Worm (Caenorhabditis elegans) whole organism, midembryonic: Measurements from ENCODE around the gene Y41D4B.1.

ENCODE experiments used
- T22C8.4 ChIP-seq: fragments of 200-800 bp; sonication (Bioruptor generic); IDR thresholded peaks from 2 replicates; pipeline ENCODE4 v1.3.6; 2022; ENCODE audit warnings: missing genetic modification characterization, missing compliant biosample characterization
- cog-1 ChIP-seq: sonication (generic microtip); optimal IDR thresholded peaks from 2 replicates; lab custom pipeline; 2016; ENCODE audit warnings: missing genetic modification characterization, missing compliant biosample characterization
- flt-1 ChIP-seq: fragments of 200-800 bp; sonication (Bioruptor generic); IDR thresholded peaks from 2 replicates; pipeline ENCODE4 v1.3.6; 2022; ENCODE audit warnings: missing genetic modification characterization, missing compliant biosample characterization
- klf-2 ChIP-seq: fragments of 200-800 bp; sonication (Bioruptor generic); conservative IDR thresholded peaks from 2 replicates; pipeline ENCODE4 v1.3.6; 2022; ENCODE audit warnings: missing genetic modification reagents, missing genetic modification characterization, missing compliant biosample characterization
- med-1 ChIP-seq: sonication (generic microtip); optimal IDR thresholded peaks from 2 replicates; lab custom pipeline; 2017; ENCODE audit warnings: missing genetic modification characterization, mild to moderate bottlenecking, missing compliant biosample characterization, antibody characterized with exemption, missing genetic modification reagents; ENCODE audit not compliant: insufficient read depth
- ref-1 ChIP-seq: fragments of 200-800 bp; sonication (Bioruptor generic); conservative IDR thresholded peaks from 2 replicates; pipeline ENCODE4 v1.3.6; 2022; ENCODE audit warnings: missing genetic modification reagents, missing genetic modification characterization, missing compliant biosample characterization
- tab-1 ChIP-seq: fragments of 200-800 bp; sonication (Bioruptor generic); IDR thresholded peaks from 2 replicates; pipeline ENCODE4 v1.3.6; 2022; ENCODE audit warnings: missing genetic modification characterization, missing compliant biosample characterization
- ztf-23 ChIP-seq: fragments of 200-800 bp; sonication (Bioruptor generic); IDR thresholded peaks from 2 replicates; pipeline ENCODE4 v1.3.6; 2022; ENCODE audit warnings: missing genetic modification reagents, missing genetic modification characterization, missing compliant biosample characterization
- ztf-29 ChIP-seq: fragments of 200-800 bp; sonication (Bioruptor generic); IDR thresholded peaks from 2 replicates; pipeline ENCODE4 v1.3.6; 2022; ENCODE audit warnings: missing genetic modification reagents, missing genetic modification characterization, missing compliant biosample characterization

Gene Y41D4B.1

ce11 chrIV:1710535-1710934 is 38.0 kb downstream of the Y41D4B.1 start:
- no peak for TF ChIP-seq ztf-29
- TF ChIP-seq ztf-23 (GFP tag; lab: Robert Waterston, UW) = no peak
- TF ChIP-seq cog-1 = no peak
- TF ChIP-seq T22C8.4 (GFP tag; lab: Robert Waterston, UW) = no peak
- 0 out of 2 replicates have a peak, but pooled peaks have one; percentile 28 for TF ChIP-seq flt-1 (GFP tag; lab: Robert Waterston, UW)

ce11 chrIV:1711029-1711489 is 38.6 kb downstream of the Y41D4B.1 start, which contains the start of gene rpi-2:
rpi-2 (plus strand) TSS chrIV:1711262.
- TF ChIP-seq ztf-23 (GFP tag; lab: Robert Waterston, UW) (no peak), klf-2 (GFP tag; lab: Robert Waterston, UW) (0 out of 2 replicates have a peak, but pooled peaks have one; percentile 26)

- TF ChIP-seq ztf-29 (no peak), flt-1 (GFP tag; lab: Robert Waterston, UW) (no peak), tab-1 (GFP tag; lab: Robert Waterston, UW) (no peak), med-1 (GFP tag; lab: Kevin White, UChicago) (no peak), T22C8.4 (GFP tag; lab: Robert Waterston, UW) (no peak), ztf-23 (GFP tag; lab: Robert Waterston, UW) (no peak), ref-1 (GFP tag; lab: Robert Waterston, UW) (no peak), cog-1 (no peak), klf-2 (GFP tag; lab: Robert Waterston, UW) (no peak)
Observed at ce11 chrIV:1713618-1714017, 41.1 kb downstream of the Y41D4B.1 start.

DNA sequence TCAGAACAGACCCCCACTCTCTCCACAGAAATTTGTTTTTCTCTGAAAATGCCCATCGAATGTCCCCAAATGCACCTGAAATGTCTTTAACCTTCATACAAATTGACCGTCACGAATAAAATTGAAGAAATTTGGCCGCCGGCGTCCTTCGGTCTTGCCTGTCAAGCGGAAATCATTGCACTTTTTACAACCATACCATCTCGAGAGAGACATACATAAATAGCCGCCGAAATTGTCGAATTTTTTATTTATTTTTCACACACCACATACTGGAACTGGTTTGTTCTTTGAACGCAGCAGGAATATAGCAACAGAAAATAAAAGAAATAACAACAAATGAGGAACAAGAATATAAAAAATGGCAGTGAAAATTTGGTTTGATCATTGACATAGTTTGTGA is 43.2 kb downstream of the Y41D4B.1 start:
- no peak for TF ChIP-seq cog-1
- TF ChIP-seq flt-1 (GFP tag; lab: Robert Waterston, UW) = no peak
- no peak for TF ChIP-seq T22C8.4 (GFP tag; lab: Robert Waterston, UW)
- TF ChIP-seq ztf-23 (GFP tag; lab: Robert Waterston, UW) = no peak
- no peak for TF ChIP-seq ztf-29
- no peak for TF ChIP-seq tab-1 (GFP tag; lab: Robert Waterston, UW)
- no peak for TF ChIP-seq med-1 (GFP tag; lab: Kevin White, UChicago)
- TF ChIP-seq ref-1 (GFP tag; lab: Robert Waterston, UW) = no peak
- no peak for TF ChIP-seq klf-2 (GFP tag; lab: Robert Waterston, UW)

ce11 chrIV:1720474-1720873 is 48.0 kb downstream of the Y41D4B.1 start, which contains the start of gene epic-2:
epic-2 (plus strand) TSS chrIV:1720790.
- TF ChIP-seq ref-1 (GFP tag; lab: Robert Waterston, UW) = no peak
- TF ChIP-seq ztf-23 (GFP tag; lab: Robert Waterston, UW) = no peak
- TF ChIP-seq ztf-29 = no peak
- TF ChIP-seq med-1 (GFP tag; lab: Kevin White, UChicago) = no peak
- TF ChIP-seq flt-1 (GFP tag; lab: Robert Waterston, UW) = no peak
- TF ChIP-seq tab-1 (GFP tag; lab: Robert Waterston, UW) = no peak
- TF ChIP-seq klf-2 (GFP tag; lab: Robert Waterston, UW) = no peak
- no peak for TF ChIP-seq cog-1
- TF ChIP-seq T22C8.4 (GFP tag; lab: Robert Waterston, UW) = no peak

- TF ChIP-seq ref-1 (GFP tag; lab: Robert Waterston, UW) (no peak), med-1 (GFP tag; lab: Kevin White, UChicago) (no peak)
Observed at ce11 chrIV:1721610-1722009, 49.1 kb downstream of the Y41D4B.1 start.

- 0 out of 2 replicates have a peak, but pooled peaks have one; percentile 32 for TF ChIP-seq ztf-23 (GFP tag; lab: Robert Waterston, UW)
- TF ChIP-seq klf-2 (GFP tag; lab: Robert Waterston, UW) = peak; percentile 54; the same call in 1 of the 2 replicates
Observed at ce11 chrIV:1722463-1722862, 50.0 kb downstream of the Y41D4B.1 start.

ce11 chrIV:1722953-1723352 is 50.5 kb downstream of the Y41D4B.1 start:
- TF ChIP-seq T22C8.4 (GFP tag; lab: Robert Waterston, UW) (no peak), med-1 (GFP tag; lab: Kevin White, UChicago) (no peak), klf-2 (GFP tag; lab: Robert Waterston, UW) (no peak), cog-1 (no peak)

ce11 chrIV:1724283-1724682 is 51.8 kb downstream of the Y41D4B.1 start, which contains the start of gene epic-3:
epic-3 (minus strand) TSS chrIV:1724383.
- TF ChIP-seq cog-1 (no peak), ztf-23 (GFP tag; lab: Robert Waterston, UW) (no peak), klf-2 (GFP tag; lab: Robert Waterston, UW) (no peak), tab-1 (GFP tag; lab: Robert Waterston, UW) (no peak), ref-1 (GFP tag; lab: Robert Waterston, UW) (no peak), med-1 (GFP tag; lab: Kevin White, UChicago) (no peak), T22C8.4 (GFP tag; lab: Robert Waterston, UW) (no peak)

DNA sequence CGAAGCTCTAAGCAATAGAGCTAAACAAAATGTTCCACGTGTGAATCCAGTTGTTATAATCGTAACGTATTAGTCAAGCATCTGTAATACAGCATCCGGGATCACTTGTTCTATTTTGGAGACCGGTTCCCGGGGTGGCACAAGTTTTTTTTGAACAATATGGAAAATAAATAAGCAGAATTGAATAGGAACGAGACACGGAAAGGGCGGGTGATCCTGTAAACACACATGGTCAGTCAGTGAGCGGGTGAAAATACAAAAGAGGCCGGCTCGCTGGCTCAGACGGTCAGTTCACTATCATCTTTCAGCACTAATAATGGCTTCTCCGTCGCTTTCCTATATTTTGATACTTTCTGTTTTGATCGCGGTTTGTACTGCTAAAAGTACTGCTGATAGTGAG is 53.4 kb downstream of the Y41D4B.1 start, which contains the start of gene K08D12.8:
K08D12.8 (plus strand) TSS at position 301 of the 400 bp plus-strand sequence.
- no peak for TF ChIP-seq ztf-29
- TF ChIP-seq ref-1 (GFP tag; lab: Robert Waterston, UW) = no peak
- no peak for TF ChIP-seq ztf-23 (GFP tag; lab: Robert Waterston, UW)
- no peak for TF ChIP-seq med-1 (GFP tag; lab: Kevin White, UChicago)
- no peak for TF ChIP-seq flt-1 (GFP tag; lab: Robert Waterston, UW)
- TF ChIP-seq T22C8.4 (GFP tag; lab: Robert Waterston, UW) = no peak
- TF ChIP-seq klf-2 (GFP tag; lab: Robert Waterston, UW) = no peak
- no peak for TF ChIP-seq cog-1
- no peak for TF ChIP-seq tab-1 (GFP tag; lab: Robert Waterston, UW)
